Fruit fly (Drosophila melanogaster): ENCODE results near the gene CCT2.

CCT2 gene

DNA sequence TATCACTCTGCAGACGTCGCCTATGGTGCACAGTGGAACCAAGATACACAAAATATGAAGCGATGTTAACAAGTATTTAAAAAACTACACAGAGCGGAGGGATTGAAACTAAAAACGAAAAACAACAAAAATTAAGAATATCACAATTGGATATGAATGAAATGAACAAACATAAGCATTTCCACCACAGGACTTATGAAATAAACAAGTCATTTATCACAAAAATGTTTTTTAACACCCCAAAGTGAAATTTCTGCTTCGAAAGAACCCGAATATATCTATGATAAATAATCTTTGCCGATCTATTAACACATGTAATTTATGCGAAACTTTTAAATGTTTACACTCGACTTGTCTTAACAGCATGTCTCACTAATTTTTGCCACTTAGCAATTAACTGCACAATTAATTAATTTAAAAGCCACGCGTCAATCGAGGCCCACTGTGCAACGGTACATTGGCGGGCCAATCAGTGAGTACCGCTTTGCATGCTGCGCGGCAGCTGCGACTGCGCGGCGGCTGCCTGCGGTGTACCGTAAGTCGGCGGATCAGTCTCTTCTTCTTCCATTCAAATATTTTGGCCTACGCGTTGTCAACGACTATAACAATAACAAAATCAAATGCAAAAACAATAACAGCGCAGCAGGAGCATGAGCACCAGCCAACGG is 47.4 kb upstream of the CCT2 start (continued):
- TF ChIP-seq CG34406 (GFP tag; optimal IDR thresholded peaks at IDR 0.05) = peak; percentile 16
- peak; percentile 49 for TF ChIP-seq CG6808 (GFP tag; optimal IDR thresholded peaks at IDR 0.05)
- peak; percentile 52 for TF ChIP-seq CG6276 (GFP tag; optimal IDR thresholded peaks at IDR 0.05)
- peak; percentile 54 for TF ChIP-seq CG6792 (GFP tag; optimal IDR thresholded peaks at IDR 0.05)
- peak; percentile 50 for TF ChIP-seq acj6 (GFP tag; optimal IDR thresholded peaks at IDR 0.05)
- TF ChIP-seq Ets96B (tag; optimal IDR thresholded peaks at IDR 0.05) = peak; percentile 25
- no peak for TF ChIP-seq CG11294 (GFP tag; IDR thresholded peaks at IDR 0.05)
- TF ChIP-seq CG11762 (GFP tag; optimal IDR thresholded peaks at IDR 0.05; ENCODE audit: insufficient read depth) = peak; percentile 46
- TF ChIP-seq Hr4 (GFP tag; optimal IDR thresholded peaks at IDR 0.05) = peak; percentile 68
- TF ChIP-seq CG31627 (GFP tag; optimal IDR thresholded peaks at IDR 0.05) = peak; percentile 8
- peak; percentile 68 for TF ChIP-seq svp (GFP tag)
- TF ChIP-seq vri (GFP tag; optimal IDR thresholded peaks at IDR 0.05) = no peak
- peak; percentile 21 for TF ChIP-seq CG10669 (GFP tag; optimal IDR thresholded peaks at IDR 0.05)
- peak in 1 of 2 experiments; percentile 67 for TF ChIP-seq salr (GFP tag; optimal IDR thresholded peaks at IDR 0.05)
- peak; percentile 37 for TF ChIP-seq CG10631 (GFP tag; optimal IDR thresholded peaks at IDR 0.05)
- peak; percentile 95 for TF ChIP-seq Eip78C (GFP tag)
- TF ChIP-seq Smox (GFP tag; optimal IDR thresholded peaks at IDR 0.05) = peak; percentile 48
- TF ChIP-seq CG8319 (GFP tag; optimal IDR thresholded peaks at IDR 0.05) = no peak
- peak; percentile 13 for TF ChIP-seq Eip75B (GFP tag; optimal IDR thresholded peaks at IDR 0.05)
- no peak for TF ChIP-seq Eip93F (GFP tag; optimal IDR thresholded peaks at IDR 0.05)

DNA sequence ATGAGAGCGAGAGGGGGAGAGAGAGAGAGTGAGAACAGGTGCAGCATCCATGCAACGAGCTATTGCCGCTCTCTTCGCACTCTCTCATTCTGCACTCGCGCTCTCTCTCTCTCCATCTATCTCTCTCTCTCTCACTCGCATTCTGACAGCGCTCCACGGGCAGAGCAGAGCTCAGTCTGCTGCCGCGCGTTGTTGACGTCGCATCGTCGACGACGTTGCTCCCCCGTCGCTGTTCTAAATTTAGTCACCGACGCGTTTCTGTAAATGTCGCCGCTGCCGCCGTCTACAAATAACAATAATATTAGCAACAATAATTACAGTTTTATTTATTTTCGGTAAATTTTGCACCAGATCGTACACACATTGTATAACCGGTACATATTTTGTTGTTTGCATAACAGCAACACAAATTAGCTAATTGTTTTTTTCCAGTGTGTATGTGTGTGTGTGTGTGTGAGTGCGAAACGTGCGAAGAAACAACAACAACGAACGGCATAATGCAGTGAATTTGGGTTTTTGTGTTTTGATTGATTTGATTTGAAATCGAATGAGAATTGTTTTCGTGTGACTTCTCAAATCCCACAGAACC is 46.8 kb upstream of the CCT2 start:
- TF ChIP-seq Met (GFP tag; optimal IDR thresholded peaks at IDR 0.05) = peak; percentile 59
- no peak for TF ChIP-seq Blimp-1 (GFP tag; optimal IDR thresholded peaks at IDR 0.05)
- peak; percentile 20 for TF ChIP-seq Ets96B (tag; optimal IDR thresholded peaks at IDR 0.05)
- TF ChIP-seq Hr39 (GFP tag; optimal IDR thresholded peaks at IDR 0.05) = peak; percentile 34
- peak; percentile 48 for TF ChIP-seq topi (GFP tag; optimal IDR thresholded peaks at IDR 0.05)
- no peak for TF ChIP-seq CG1621 (tag; optimal IDR thresholded peaks at IDR 0.05)
- peak; percentile 44 for TF ChIP-seq esn (GFP tag; optimal IDR thresholded peaks at IDR 0.05)
- no peak for TF ChIP-seq CG8319 (GFP tag; optimal IDR thresholded peaks at IDR 0.05)
- no peak for TF ChIP-seq salr (GFP tag; optimal IDR thresholded peaks at IDR 0.05)
- TF ChIP-seq CG3032 (tag; optimal IDR thresholded peaks at IDR 0.05) = no peak
- peak; percentile 14 for TF ChIP-seq Sox14 (GFP tag; optimal IDR thresholded peaks at IDR 0.05)
- TF ChIP-seq cyc (GFP tag; optimal IDR thresholded peaks at IDR 0.05) = peak; percentile 25
- TF ChIP-seq CG6808 (GFP tag; optimal IDR thresholded peaks at IDR 0.05) = no peak
- peak; percentile 79 for TF ChIP-seq Eip78C (GFP tag)
- peak; percentile 55 for TF ChIP-seq Sox102F (GFP tag; optimal IDR thresholded peaks at IDR 0.05)
- TF ChIP-seq Gug (GFP tag; IDR thresholded peaks at IDR 0.05) = no peak; the same call in 1 of the 2 replicates
- TF ChIP-seq Hr38 (GFP tag; optimal IDR thresholded peaks at IDR 0.05) = no peak
- no peak for TF ChIP-seq net (GFP tag; optimal IDR thresholded peaks at IDR 0.05)
- no peak for TF ChIP-seq CG11762 (GFP tag; optimal IDR thresholded peaks at IDR 0.05; ENCODE audit: insufficient read depth)
- no peak for TF ChIP-seq fd59A (GFP tag; optimal IDR thresholded peaks at IDR 0.05)
- TF ChIP-seq achi (GFP tag; optimal IDR thresholded peaks at IDR 0.05) = peak; percentile 16
- TF ChIP-seq CG3919 (GFP tag; optimal IDR thresholded peaks at IDR 0.05) = no peak
- peak; percentile 44; the same call in 2 of the 3 replicates for TF ChIP-seq eg (GFP tag; IDR thresholded peaks at IDR 0.05)
- peak; percentile 42 for TF ChIP-seq Smox (GFP tag; optimal IDR thresholded peaks at IDR 0.05)
- no peak for TF ChIP-seq spab (GFP tag; optimal IDR thresholded peaks at IDR 0.05)
- TF ChIP-seq CG15336 (GFP tag; IDR thresholded peaks at IDR 0.05) = peak; percentile 7; the same call in 1 of the 2 replicates
- TF ChIP-seq ss (GFP tag; optimal IDR thresholded peaks at IDR 0.05) = peak; percentile 8 to 25
- no peak for TF ChIP-seq Lpt (GFP tag; optimal IDR thresholded peaks at IDR 0.05)
- no peak for TF ChIP-seq CG6792 (GFP tag; optimal IDR thresholded peaks at IDR 0.05)
- TF ChIP-seq pdm3 (GFP tag; optimal IDR thresholded peaks at IDR 0.05) = peak; percentile 33
- TF ChIP-seq Hr4 (GFP tag; optimal IDR thresholded peaks at IDR 0.05) = peak; percentile 22
- TF ChIP-seq CG11294 (GFP tag; IDR thresholded peaks at IDR 0.05) = no peak
- TF ChIP-seq CG31627 (GFP tag; optimal IDR thresholded peaks at IDR 0.05) = peak; percentile 20
- peak; percentile 59 for TF ChIP-seq Eip75B (GFP tag; optimal IDR thresholded peaks at IDR 0.05)
- TF ChIP-seq CG10669 (GFP tag; optimal IDR thresholded peaks at IDR 0.05) = peak; percentile 20
- TF ChIP-seq CG32006 (GFP tag; optimal IDR thresholded peaks at IDR 0.05) = peak; percentile 27
- TF ChIP-seq dsx (GFP tag; optimal IDR thresholded peaks at IDR 0.05; ENCODE audit: poor library complexity, severe bottlenecking) = peak; percentile 20
- peak; percentile 35 for TF ChIP-seq CG10631 (GFP tag; optimal IDR thresholded peaks at IDR 0.05)
- no peak for TF ChIP-seq lz (GFP tag; optimal IDR thresholded peaks at IDR 0.05)
- no peak for TF ChIP-seq acj6 (GFP tag; optimal IDR thresholded peaks at IDR 0.05)
